Worm (Caenorhabditis elegans) whole organism, midembryonic: ENCODE results near the gene nhr-20.

Source experiments
- flt-1 ChIP-seq: fragments of 200-800 bp; sonication (Bioruptor generic); IDR thresholded peaks from 2 replicates; pipeline ENCODE4 v1.3.6; 2022; ENCODE audit warnings: missing genetic modification characterization, missing compliant biosample characterization
- tab-1 ChIP-seq: fragments of 200-800 bp; sonication (Bioruptor generic); IDR thresholded peaks from 2 replicates; pipeline ENCODE4 v1.3.6; 2022; ENCODE audit warnings: missing genetic modification characterization, missing compliant biosample characterization

DNA sequence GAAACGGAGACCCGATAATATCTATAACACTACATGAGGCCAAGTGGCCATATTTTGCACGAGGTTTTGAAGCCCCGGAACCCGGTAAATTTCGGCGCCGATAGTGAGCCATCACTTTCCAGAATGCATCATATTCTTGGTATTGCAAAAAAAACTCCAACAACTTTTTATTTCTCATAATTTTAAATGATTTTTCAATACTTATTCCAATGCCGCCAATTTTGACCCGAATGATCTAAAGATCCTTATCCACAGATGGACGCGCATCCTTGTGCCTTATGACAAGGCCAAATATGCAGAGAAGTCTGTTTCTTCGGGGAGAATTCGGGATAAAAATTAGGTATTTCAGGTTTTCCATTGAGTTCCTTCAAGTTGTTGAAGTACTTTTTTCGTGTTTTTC is 8.2 kb upstream of the nhr-20 start:
- no peak for TF ChIP-seq tab-1 (GFP tag; lab: Robert Waterston, UW)
- TF ChIP-seq flt-1 = no peak
